Worm (Caenorhabditis elegans): ENCODE data around the gene K02D10.2.
A peak's percentile ranks its signal among the peaks of the same experiment; 100 is the strongest.

The K02D10.2 gene

DNA sequence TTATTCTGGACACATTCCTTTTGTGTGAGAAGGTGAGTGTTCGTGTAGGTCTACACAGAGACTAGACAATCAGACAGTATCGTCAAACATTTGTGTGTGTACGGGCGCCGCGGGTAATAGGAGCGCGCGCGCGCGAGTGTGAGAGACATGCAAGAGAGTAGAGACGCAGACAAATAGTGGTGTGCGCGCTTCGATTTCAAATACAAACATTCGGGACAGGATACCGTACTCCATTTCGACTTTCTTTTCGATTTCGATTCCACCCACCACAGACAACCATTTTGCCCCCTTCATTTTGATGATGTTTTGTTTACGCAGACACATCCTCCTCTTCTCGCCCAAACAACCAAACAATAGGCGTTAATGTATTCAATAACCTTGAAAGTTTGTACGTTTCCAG, 23.7 kb upstream of the K02D10.2 start (continued):
- TF ChIP-seq nhr-12 (tag; optimal IDR thresholded peaks at IDR 0.05) (no peak), sup-37 (GFP tag; optimal IDR thresholded peaks at IDR 0.05) (peak; percentile 12)

DNA sequence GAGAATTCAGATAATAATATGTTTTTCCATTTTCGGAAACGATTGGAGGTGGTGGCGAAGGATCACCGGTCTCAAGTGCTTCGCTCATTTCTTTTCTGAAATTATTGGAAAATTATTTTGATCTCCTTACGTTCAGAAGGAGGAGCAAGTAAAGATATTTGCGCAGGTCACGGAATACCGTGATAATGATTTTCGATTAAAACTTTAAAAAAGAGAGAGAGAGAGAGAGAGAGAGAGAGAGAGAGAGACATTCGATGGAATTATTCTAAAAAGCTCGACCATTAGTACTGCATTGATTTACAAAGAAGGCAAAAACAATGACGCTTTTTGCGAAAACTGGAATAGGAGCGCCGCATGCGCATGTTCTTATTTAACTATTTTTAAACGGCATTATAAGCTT, 21.2 kb upstream of the K02D10.2 start, which contains the start of gene ztf-1:
ztf-1 (minus strand) TSS at position 101 of the 400 bp plus-strand sequence.
- TF ChIP-seq isw-1 (GFP tag; IDR thresholded peaks at IDR 0.05): no peak
- no peak for TF ChIP-seq nhr-90 (tag; optimal IDR thresholded peaks at IDR 0.05; ENCODE audit: poor library complexity)

DNA sequence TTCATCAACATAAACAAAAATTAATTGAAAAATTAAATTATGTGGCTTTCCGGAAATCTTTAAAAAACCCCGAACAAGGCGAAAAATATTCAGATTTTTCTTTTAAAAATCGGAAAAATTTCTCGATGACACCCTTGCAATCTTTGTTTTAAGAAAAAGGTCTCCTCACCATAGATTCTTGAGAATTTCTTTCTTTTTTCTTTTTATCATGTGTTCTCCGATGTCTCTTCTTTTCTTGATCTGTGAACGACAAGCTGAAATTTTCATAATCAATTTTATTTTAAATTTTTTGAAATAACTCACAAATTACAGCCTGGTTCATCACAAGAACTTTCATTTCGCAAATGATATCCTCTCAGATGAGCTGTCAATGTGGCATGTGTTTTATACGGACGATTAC, 20.2 kb upstream of the K02D10.2 start, which contains the start of the genes zfp-1 and F54F2.14:
zfp-1 (plus strand) TSS at position 301 of the 400 bp plus-strand sequence.
F54F2.14 (plus strand) TSS at position 312 of the 400 bp plus-strand sequence.
- TF ChIP-seq aha-1 (tag; optimal IDR thresholded peaks at IDR 0.05) (no peak), zip-4 (GFP tag; optimal IDR thresholded peaks at IDR 0.05) (no peak), xbp-1 (tag; optimal IDR thresholded peaks at IDR 0.05) (no peak), egl-27 (tag; optimal IDR thresholded peaks at IDR 0.05) (no peak), unc-30 (tag; optimal IDR thresholded peaks at IDR 0.05) (no peak), tlp-1 (tag; optimal IDR thresholded peaks at IDR 0.05) (no peak), ets-5 (GFP tag; IDR thresholded peaks at IDR 0.05) (no peak), lsy-2 (tag; optimal IDR thresholded peaks at IDR 0.05) (no peak), Y116A8C.19 (tag; optimal IDR thresholded peaks at IDR 0.05; ENCODE audit: borderline replicate concordance) (no peak), fkh-8 (tag; optimal IDR thresholded peaks at IDR 0.05) (no peak), lin-14 (GFP tag; optimal IDR thresholded peaks at IDR 0.05) (no peak), lin-39 (tag; optimal IDR thresholded peaks at IDR 0.05) (no peak), nhr-28 (tag; optimal IDR thresholded peaks at IDR 0.05) (no peak), aly-2 (tag; optimal IDR thresholded peaks at IDR 0.05) (no peak), mep-1 (tag; optimal IDR thresholded peaks at IDR 0.05) (no peak)

DNA sequence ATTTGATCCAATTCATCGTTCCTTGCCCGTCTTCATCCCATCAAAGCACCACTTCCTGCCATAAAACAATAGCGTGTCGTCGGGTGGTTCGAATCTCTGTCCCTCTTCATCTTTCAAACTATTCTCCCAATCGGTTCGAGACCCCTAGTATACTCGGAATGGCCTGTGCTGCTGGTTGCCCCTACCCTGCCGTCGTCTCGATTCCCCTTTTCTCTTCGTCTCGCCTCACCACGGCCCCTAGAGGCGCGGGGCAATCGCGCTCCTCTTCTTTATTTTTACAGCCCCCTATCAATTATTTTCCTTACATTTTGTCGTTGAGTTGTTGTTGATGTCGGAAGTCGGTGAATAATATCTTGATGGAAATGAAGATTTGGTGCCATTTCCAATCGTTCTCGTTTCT, 17.6 kb upstream of the K02D10.2 start:
- TF ChIP-seq efl-1 (optimal IDR thresholded peaks at IDR 0.05) (no peak), efl-1 (GFP tag; optimal IDR thresholded peaks at IDR 0.05 in 1 of 2) (peak in 1 of 2 experiments; percentile 67), hpl-2 (GFP tag; optimal IDR thresholded peaks at IDR 0.05) (no peak), dsc-1 (tag; optimal IDR thresholded peaks at IDR 0.05) (peak; percentile 7), lin-14 (GFP tag; optimal IDR thresholded peaks at IDR 0.05) (peak; percentile 45), rnt-1 (tag; optimal IDR thresholded peaks at IDR 0.05) (peak; percentile 21)

DNA sequence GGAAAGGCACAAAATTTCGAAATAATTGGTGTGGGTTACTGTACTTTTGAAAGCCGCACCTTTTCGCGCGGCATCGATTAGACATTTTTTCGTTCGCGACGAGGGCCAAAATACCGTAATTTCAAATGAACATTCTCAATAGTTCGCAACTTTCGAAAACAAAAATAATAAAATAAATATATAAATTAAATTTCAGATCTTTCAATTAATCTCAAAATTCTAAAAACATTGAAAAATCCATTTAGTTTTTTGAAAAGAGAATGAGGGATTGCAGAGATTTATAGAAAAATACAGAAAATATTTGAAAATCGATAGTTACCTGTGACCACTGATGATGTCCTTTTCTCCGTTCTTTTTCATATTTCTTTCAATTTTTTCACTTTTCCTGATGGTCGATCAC, 15.0 kb upstream of the K02D10.2 start, which contains the start of gene K02D10.8:
K02D10.8 (plus strand) TSS at position 301 of the 400 bp plus-strand sequence.
- TF ChIP-seq C16A3.4 (tag; optimal IDR thresholded peaks at IDR 0.05) (no peak), dsc-1 (tag; optimal IDR thresholded peaks at IDR 0.05) (no peak)

DNA sequence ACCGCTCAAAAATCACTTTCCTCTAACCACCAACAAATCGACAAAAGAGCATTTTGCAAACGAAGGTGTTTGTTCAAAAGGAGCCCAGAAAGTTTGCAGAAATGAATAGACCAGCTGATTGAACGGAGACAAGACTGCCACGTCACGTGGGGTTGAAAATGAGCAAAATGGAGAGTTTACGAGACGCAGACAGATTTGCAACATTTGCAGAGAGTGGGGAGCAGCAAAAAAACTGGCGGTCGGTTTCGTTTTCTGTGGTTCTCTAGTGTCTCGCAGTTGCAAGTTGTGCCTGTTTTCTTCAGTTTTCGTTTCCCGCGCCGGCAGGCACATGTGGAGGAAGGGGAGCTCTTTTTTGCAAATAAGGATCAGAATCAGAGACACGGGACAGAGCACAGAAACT, 14.4 kb upstream of the K02D10.2 start:
- TF ChIP-seq nhr-84 (tag; optimal IDR thresholded peaks at IDR 0.05): no peak
- TF ChIP-seq pax-3 (tag; optimal IDR thresholded peaks at IDR 0.05): peak; percentile 67
- peak; percentile 32 for TF ChIP-seq nhr-77 (tag; optimal IDR thresholded peaks at IDR 0.05)
- no peak for TF ChIP-seq ama-1 (optimal IDR thresholded peaks at IDR 0.05)
- TF ChIP-seq unc-86 (tag; optimal IDR thresholded peaks at IDR 0.05): no peak
- no peak for TF ChIP-seq zip-4 (GFP tag; optimal IDR thresholded peaks at IDR 0.05)
- TF ChIP-seq C16A3.4 (tag; optimal IDR thresholded peaks at IDR 0.05): peak; percentile 29
- TF ChIP-seq grh-1 (GFP tag; IDR thresholded peaks at IDR 0.05): no peak
- peak in 1 of 2 experiments; percentile 96 for TF ChIP-seq mdl-1 (tag; optimal IDR thresholded peaks at IDR 0.05)
- TF ChIP-seq ceh-8 (GFP tag; optimal IDR thresholded peaks at IDR 0.05): no peak
- TF ChIP-seq ets-5 (GFP tag; IDR thresholded peaks at IDR 0.05): no peak
- TF ChIP-seq blmp-1 (tag; optimal IDR thresholded peaks at IDR 0.05): no peak
- TF ChIP-seq sptf-1 (tag; optimal IDR thresholded peaks at IDR 0.05): no peak
- peak; percentile 0 for TF ChIP-seq snpc-4 (tag; optimal IDR thresholded peaks at IDR 0.05)
- peak; percentile 27 for TF ChIP-seq xbp-1 (tag; optimal IDR thresholded peaks at IDR 0.05)
- no peak for TF ChIP-seq lin-39 (tag; optimal IDR thresholded peaks at IDR 0.05)
- TF ChIP-seq skn-1 (tag; optimal IDR thresholded peaks at IDR 0.05): peak; percentile 44
- TF ChIP-seq hlh-17 (GFP tag; optimal IDR thresholded peaks at IDR 0.05; ENCODE audit: borderline replicate concordance): no peak
- TF ChIP-seq nhr-47 (tag; optimal IDR thresholded peaks at IDR 0.05): peak; percentile 66
- TF ChIP-seq swsn-7 (tag; optimal IDR thresholded peaks at IDR 0.05): peak; percentile 41
- TF ChIP-seq lir-3 (tag; optimal IDR thresholded peaks at IDR 0.05; ENCODE audit: poor library complexity): no peak
- no peak for TF ChIP-seq hlh-4 (tag; optimal IDR thresholded peaks at IDR 0.05)
- no peak for TF ChIP-seq mab-9 (GFP tag; IDR thresholded peaks at IDR 0.05)
- TF ChIP-seq pag-3 (tag; optimal IDR thresholded peaks at IDR 0.05; ENCODE audit: borderline replicate concordance, insufficient read depth): no peak
